Fruit fly (Drosophila melanogaster): ENCODE measurements around the gene Pi4KIIIalpha.

Gene Pi4KIIIalpha

dm6 chrX:2603851-2604505, 20.6 kb upstream of the Pi4KIIIalpha start, which contains the start of the genes Klp3A and Zw10 (continued):
- TF ChIP-seq Sry-δ (GFP tag; optimal IDR thresholded peaks at IDR 0.05) (peak; percentile 74), CG7963 (GFP tag; IDR thresholded peaks at IDR 0.05; ENCODE audit: partially characterized antibody) (peak; percentile 58; the same call in 1 of the 3 replicates), Ets97D (GFP tag; optimal IDR thresholded peaks at IDR 0.05) (peak; percentile 26), CG13775 (GFP tag; optimal IDR thresholded peaks at IDR 0.05) (peak; percentile 28), lilli (GFP tag; optimal IDR thresholded peaks at IDR 0.05) (peak; percentile 45), Dp (GFP tag; optimal IDR thresholded peaks at IDR 0.05) (peak; percentile 63), CG8944 (GFP tag; optimal IDR thresholded peaks at IDR 0.05) (peak; percentile 2), CG14860 (GFP tag; IDR thresholded peaks at IDR 0.05; ENCODE audit: partially characterized antibody) (peak; percentile 70; the same call in 2 of the 3 replicates), Scr (GFP tag; IDR thresholded peaks at IDR 0.05; ENCODE audit: partially characterized antibody) (peak; percentile 70), ato (GFP tag; IDR thresholded peaks at IDR 0.05; ENCODE audit: partially characterized antibody) (0 out of 2 replicates have a peak, but pooled peaks have one; percentile 21), twi (tag; optimal IDR thresholded peaks at IDR 0.05) (peak; percentile 10), CG34422 (GFP tag; IDR thresholded peaks at IDR 0.05) (no peak), mld (GFP tag; IDR thresholded peaks at IDR 0.05; ENCODE audit: partially characterized antibody) (peak; percentile 41; the same call in 1 of the 3 replicates), HLH54F (GFP tag; optimal IDR thresholded peaks at IDR 0.05) (peak; percentile 23), Spps (tag; optimal IDR thresholded peaks at IDR 0.05) (no peak), nerfin-2 (GFP tag; IDR thresholded peaks at IDR 0.05; ENCODE audit: partially characterized antibody) (peak; percentile 72), CG16813 (GFP tag; IDR thresholded peaks at IDR 0.05; ENCODE audit: partially characterized antibody) (peak; percentile 70), Awh (GFP tag; IDR thresholded peaks at IDR 0.05) (no peak), CG6689 (GFP tag; IDR thresholded peaks at IDR 0.05) (no peak), MBD-R2 (GFP tag; IDR thresholded peaks at IDR 0.05) (peak; percentile 65), amos (GFP tag; IDR thresholded peaks at IDR 0.05; ENCODE audit: partially characterized antibody) (peak; percentile 18; the same call in 1 of the 2 replicates), nom (GFP tag; optimal IDR thresholded peaks at IDR 0.05) (peak; percentile 6), Sin3A (optimal IDR thresholded peaks at IDR 0.05) (peak; percentile 68), row (GFP tag; IDR thresholded peaks at IDR 0.05) (peak; percentile 79), prd (optimal IDR thresholded peaks at IDR 0.05) (no peak), prd (GFP tag; IDR thresholded peaks at IDR 0.05) (peak; percentile 19; the same call in 1 of the 3 replicates), stwl (tag; optimal IDR thresholded peaks at IDR 0.05) (peak; percentile 34), Jarid2 (GFP tag; optimal IDR thresholded peaks at IDR 0.05) (no peak), dmrt99B (tag; optimal IDR thresholded peaks at IDR 0.05) (no peak), sug (tag; optimal IDR thresholded peaks at IDR 0.05) (peak; percentile 45), sna (GFP tag; IDR thresholded peaks at IDR 0.05; ENCODE audit: partially characterized antibody) (peak; percentile 63; the same call in 1 of the 2 replicates), wek (GFP tag; optimal IDR thresholded peaks at IDR 0.05) (no peak), CG9932 (GFP tag; IDR thresholded peaks at IDR 0.05) (peak; percentile 43; the same call in 1 of the 2 replicates), CG9797 (GFP tag; optimal IDR thresholded peaks at IDR 0.05) (peak; percentile 14), CG4730 (GFP tag; IDR thresholded peaks at IDR 0.05) (no peak), E2f2 (GFP tag; IDR thresholded peaks at IDR 0.05) (peak; percentile 70), CG1602 (GFP tag; optimal IDR thresholded peaks at IDR 0.05) (no peak), inv (GFP tag; IDR thresholded peaks at IDR 0.05; ENCODE audit: partially characterized antibody) (peak; percentile 62), Ets65A (GFP tag) (peak; percentile 81), CG10654 (GFP tag; optimal IDR thresholded peaks at IDR 0.05) (no peak), hb (GFP tag; IDR thresholded peaks at IDR 0.05; ENCODE audit: partially characterized antibody) (peak; percentile 70; the same call in 1 of the 3 replicates), chif (GFP tag; optimal IDR thresholded peaks at IDR 0.05) (peak in 1 of 2 experiments; percentile 1), CG10267 (tag; optimal IDR thresholded peaks at IDR 0.05) (peak; percentile 33), HLH4C (GFP tag; IDR thresholded peaks at IDR 0.05; ENCODE audit: partially characterized antibody) (peak; percentile 86), grau (tag; optimal IDR thresholded peaks at IDR 0.05) (peak; percentile 41), Myb (GFP tag; optimal IDR thresholded peaks at IDR 0.05) (peak; percentile 78), Doc3 (GFP tag; IDR thresholded peaks at IDR 0.05; ENCODE audit: partially characterized antibody) (0 out of 3 replicates have a peak, but pooled peaks have one; percentile 45), Sry-β (GFP tag; optimal IDR thresholded peaks at IDR 0.05) (peak; percentile 86)
